Fruit fly (Drosophila melanogaster): ENCODE results near the gene CG3062.
A peak's percentile ranks its signal among the peaks of the same experiment; 100 is the strongest.

The CG3062 gene

dm6 chrX:4684444-4684924 lies 39.8 kb upstream of the CG3062 start (continued):
- peak; percentile 78; the same call in 2 of the 3 replicates for TF ChIP-seq Opbp (GFP tag; IDR thresholded peaks at IDR 0.05; ENCODE audit: partially characterized antibody)
- peak; percentile 68 for TF ChIP-seq Sry-β (GFP tag; optimal IDR thresholded peaks at IDR 0.05)
- peak; percentile 73 for TF ChIP-seq CG12071 (GFP tag; optimal IDR thresholded peaks at IDR 0.05)
- peak; percentile 89 for TF ChIP-seq CG18599 (GFP tag; optimal IDR thresholded peaks at IDR 0.05)
- TF ChIP-seq ken (GFP tag; IDR thresholded peaks at IDR 0.05) = peak; percentile 89
- TF ChIP-seq fd64A (GFP tag; optimal IDR thresholded peaks at IDR 0.05) = no peak
- peak; percentile 62; the same call in 1 of the 3 replicates for TF ChIP-seq gce (GFP tag; IDR thresholded peaks at IDR 0.05)
- peak; percentile 52 for TF ChIP-seq croc (GFP tag; conservative IDR thresholded peaks at IDR 0.05)
- TF ChIP-seq CG12104 (GFP tag; optimal IDR thresholded peaks at IDR 0.05) = peak; percentile 70
- peak; percentile 78 for TF ChIP-seq ash1 (GFP tag; optimal IDR thresholded peaks at IDR 0.05)
- TF ChIP-seq CG6854 (GFP tag; optimal IDR thresholded peaks at IDR 0.05) = peak; percentile 48
- peak; percentile 98 for TF ChIP-seq chinmo (GFP tag; IDR thresholded peaks at IDR 0.05; ENCODE audit: partially characterized antibody)
- TF ChIP-seq eyg (GFP tag; optimal IDR thresholded peaks at IDR 0.05) = peak; percentile 82
- TF ChIP-seq CG14710 (tag; optimal IDR thresholded peaks at IDR 0.05) = peak; percentile 95
- peak; percentile 92 for TF ChIP-seq HmgD (GFP tag; optimal IDR thresholded peaks at IDR 0.05)
- TF ChIP-seq crc (GFP tag; optimal IDR thresholded peaks at IDR 0.05) = peak; percentile 53
- peak; percentile 90 for TF ChIP-seq sug (tag; optimal IDR thresholded peaks at IDR 0.05)
- TF ChIP-seq her (GFP tag; optimal IDR thresholded peaks at IDR 0.05) = peak; percentile 86
- TF ChIP-seq salm (tag; optimal IDR thresholded peaks at IDR 0.05) = peak; percentile 31
- TF ChIP-seq Ets97D (GFP tag; optimal IDR thresholded peaks at IDR 0.05) = peak; percentile 89
- TF ChIP-seq jumu (GFP tag; optimal IDR thresholded peaks at IDR 0.05) = peak; percentile 87
- peak; percentile 74 for TF ChIP-seq Abd-B (GFP tag; optimal IDR thresholded peaks at IDR 0.05)
- TF ChIP-seq Awh (GFP tag; IDR thresholded peaks at IDR 0.05) = peak; percentile 87
- peak; percentile 87 for TF ChIP-seq Xrp1 (GFP tag; IDR thresholded peaks at IDR 0.05)
- TF ChIP-seq CG30431 (GFP tag; optimal IDR thresholded peaks at IDR 0.05) = peak; percentile 68
- peak; percentile 70 for TF ChIP-seq CG5245 (GFP tag; optimal IDR thresholded peaks at IDR 0.05)
- peak; percentile 93 for TF ChIP-seq CG3847 (GFP tag; IDR thresholded peaks at IDR 0.05)
- TF ChIP-seq knrl (GFP tag; IDR thresholded peaks at IDR 0.05; ENCODE audit: partially characterized antibody) = peak; percentile 85
- peak; percentile 91 for TF ChIP-seq CG10543 (GFP tag; optimal IDR thresholded peaks at IDR 0.05)
- TF ChIP-seq usp (GFP tag; optimal IDR thresholded peaks at IDR 0.05) = no peak
- TF ChIP-seq CG11085 (GFP tag; IDR thresholded peaks at IDR 0.05) = peak; percentile 89
- no peak for TF ChIP-seq corto (GFP tag; optimal IDR thresholded peaks at IDR 0.05)
- TF ChIP-seq z (GFP tag; IDR thresholded peaks at IDR 0.05) = no peak; the same call in 2 of the 3 replicates
- peak; percentile 68 for TF ChIP-seq trem (tag; optimal IDR thresholded peaks at IDR 0.05)
- peak; percentile 43 for TF ChIP-seq CG3065 (GFP tag; optimal IDR thresholded peaks at IDR 0.05)
- peak; percentile 14; the same call in 1 of the 2 replicates for TF ChIP-seq CG17612 (GFP tag; IDR thresholded peaks at IDR 0.05)
- TF ChIP-seq CG4328 (GFP tag; optimal IDR thresholded peaks at IDR 0.05) = peak; percentile 78
- peak; percentile 54 for TF ChIP-seq gcm2 (GFP tag; optimal IDR thresholded peaks at IDR 0.05)
- peak; percentile 69 for TF ChIP-seq CG3838 (GFP tag; optimal IDR thresholded peaks at IDR 0.05)
- TF ChIP-seq H2.0 (GFP tag; IDR thresholded peaks at IDR 0.05) = peak; percentile 93
- peak; percentile 85 for TF ChIP-seq gsb (GFP tag; IDR thresholded peaks at IDR 0.05)
- TF ChIP-seq al (GFP tag; IDR thresholded peaks at IDR 0.05) = peak; percentile 87
- peak; percentile 83 for TF ChIP-seq pum (GFP tag; optimal IDR thresholded peaks at IDR 0.05)
- peak; percentile 84 for TF ChIP-seq CG8944 (GFP tag; optimal IDR thresholded peaks at IDR 0.05)
- peak; percentile 82 for TF ChIP-seq CG11695 (GFP tag; IDR thresholded peaks at IDR 0.05)
- TF ChIP-seq ci (GFP tag; IDR thresholded peaks at IDR 0.05) = peak; percentile 88
- peak; percentile 82 for TF ChIP-seq pb (GFP tag; optimal IDR thresholded peaks at IDR 0.05)
- TF ChIP-seq Tbp (GFP tag; optimal IDR thresholded peaks at IDR 0.05) = no peak
- peak; percentile 76 for TF ChIP-seq bcd (GFP tag; optimal IDR thresholded peaks at IDR 0.05)
- TF ChIP-seq Six4 (GFP tag; optimal IDR thresholded peaks at IDR 0.05) = peak; percentile 62
- TF ChIP-seq lov (optimal IDR thresholded peaks at IDR 0.05) = no peak
- peak; percentile 58; the same call in 1 of the 3 replicates for TF ChIP-seq lov (GFP tag; IDR thresholded peaks at IDR 0.05)

All from whole organism, embryonic.